Fruit fly (Drosophila melanogaster) whole organism, prepupa: Measurements from ENCODE around the gene CG12111.

ENCODE experiments used
- CG16779 ChIP-seq: fragments of 200-800 bp; sonication (Bioruptor generic); optimal IDR thresholded peaks from 3 replicates; lab custom pipeline; 2017; ENCODE audit warnings: missing biosample characterization, mild to moderate bottlenecking, missing genetic modification characterization
- CG34406 ChIP-seq: fragments of 200-800 bp; sonication (Bioruptor generic); optimal IDR thresholded peaks from 3 replicates; lab custom pipeline; 2016; ENCODE audit warnings: missing biosample characterization, missing genetic modification characterization
- CG3919 ChIP-seq: fragments of 200-800 bp; sonication (Bioruptor generic); optimal IDR thresholded peaks from 3 replicates; lab custom pipeline; 2016; ENCODE audit warnings: missing biosample characterization, missing genetic modification characterization
- CG6854 ChIP-seq: fragments of 200-800 bp; sonication (Bioruptor generic); optimal IDR thresholded peaks from 2 replicates; lab custom pipeline; 2017; ENCODE audit warnings: missing biosample characterization, mild to moderate bottlenecking, missing genetic modification characterization
- CG7368 ChIP-seq: fragments of 200-800 bp; sonication (Bioruptor generic); optimal IDR thresholded peaks from 3 replicates; lab custom pipeline; 2016; ENCODE audit warnings: missing biosample characterization, missing genetic modification characterization
- Eip78C ChIP-seq: fragments of 200-800 bp; sonication (Bioruptor generic); peaks from one replicate; lab custom pipeline; 2016; ENCODE audit warnings: missing biosample characterization, missing genetic modification characterization
- Ets96B ChIP-seq: fragments of 200-800 bp; optimal IDR thresholded peaks from 2 replicates; lab custom pipeline; 2019; ENCODE audit warnings: missing biosample characterization, mild to moderate bottlenecking, missing genetic modification characterization, moderate library complexity
- Hr38 ChIP-seq: sonication (Bioruptor generic); optimal IDR thresholded peaks from 2 replicates; lab custom pipeline; 2016; ENCODE audit warnings: missing biosample characterization, missing genetic modification characterization
- Hr39 ChIP-seq: fragments of 200-800 bp; sonication (Bioruptor generic); optimal IDR thresholded peaks from 2 replicates; lab custom pipeline; 2016; ENCODE audit warnings: missing biosample characterization, missing genetic modification characterization
- Smox ChIP-seq: fragments of 200-800 bp; sonication (Bioruptor generic); optimal IDR thresholded peaks from 3 replicates; lab custom pipeline; 2016; ENCODE audit warnings: missing biosample characterization, missing genetic modification characterization
- fd59A ChIP-seq: fragments of 200-800 bp; sonication (Bioruptor generic); optimal IDR thresholded peaks from 2 replicates; lab custom pipeline; 2017; ENCODE audit warnings: missing biosample characterization, mild to moderate bottlenecking, missing genetic modification characterization, missing genetic modification reagents

dm6 chrX:8529598-8529997, 41.1 kb downstream of the CG12111 start, which contains the start of gene PIP82:
- TF ChIP-seq CG16779 (no peak), Ets96B (no peak), Eip78C (GFP tag; lab: Kevin White, UChicago) (no peak), CG34406 (GFP tag; lab: Kevin White, UChicago) (no peak), CG6854 (GFP tag; lab: Kevin White, UChicago) (no peak), CG3919 (no peak), CG7368 (GFP tag; lab: Kevin White, UChicago) (no peak), Smox (GFP tag; lab: Kevin White, UChicago) (no peak), Hr38 (no peak), fd59A (GFP tag; lab: Kevin White, UChicago) (no peak), Hr39 (GFP tag; lab: Kevin White, UChicago) (no peak)
